Fruit fly (Drosophila melanogaster): ENCODE results near the gene rtp.

dm6 chr3R:5278627-5279026 lies 41.5 kb upstream of the rtp start:
- no peak for TF ChIP-seq Myc (optimal IDR thresholded peaks at IDR 0.05)
- TF ChIP-seq psq (optimal IDR thresholded peaks at IDR 0.05) = no peak
- no peak for TF ChIP-seq insv (optimal IDR thresholded peaks at IDR 0.05)
- TF ChIP-seq ttk (optimal IDR thresholded peaks at IDR 0.05) = no peak
- no peak for TF ChIP-seq h (optimal IDR thresholded peaks at IDR 0.05)
